Worm (Caenorhabditis elegans) whole organism, mixed stage, embryonic: ENCODE measurements around the gene gtf-2H4.

Experiments used
- M03D4.4 ChIP-seq: sonication (generic microtip); optimal IDR thresholded peaks from 2 replicates; lab custom pipeline; 2017; ENCODE audit warnings: mild to moderate bottlenecking, missing genetic modification characterization, missing compliant biosample characterization
- bed-3 ChIP-seq: fragments of 200-800 bp; sonication (Bioruptor generic); optimal IDR thresholded peaks from 3 replicates; lab custom pipeline; 2018; ENCODE audit warnings: mild to moderate bottlenecking, missing genetic modification characterization, moderate library complexity, missing compliant biosample characterization
- blmp-1 ChIP-seq: fragments of 150-350 bp; optimal IDR thresholded peaks from 2 replicates; lab custom pipeline; 2014; ENCODE audit warnings: missing biosample characterization, missing genetic modification characterization
- ceh-39 ChIP-seq: fragments of 150-350 bp; optimal IDR thresholded peaks from 2 replicates; lab custom pipeline; 2014; ENCODE audit warnings: missing biosample characterization, missing genetic modification characterization
- ceh-43 ChIP-seq: fragments of 200-800 bp; sonication (Bioruptor generic); optimal IDR thresholded peaks from 2 replicates; lab custom pipeline; 2018; ENCODE audit warnings: mild to moderate bottlenecking, missing genetic modification characterization, moderate library complexity, missing compliant biosample characterization
- ceh-83 ChIP-seq: fragments of 200-800 bp; sonication (Bioruptor generic); optimal IDR thresholded peaks from 2 replicates; lab custom pipeline; 2018; ENCODE audit warnings: mild to moderate bottlenecking, missing genetic modification characterization, missing compliant biosample characterization
- ces-1 ChIP-seq: fragments of 150-350 bp; optimal IDR thresholded peaks from 2 replicates; lab custom pipeline; 2014; ENCODE audit warnings: missing biosample characterization, missing genetic modification reagents, missing genetic modification characterization
- cnd-1 ChIP-seq: fragments of 200-800 bp; sonication (Bioruptor generic); optimal IDR thresholded peaks from 2 replicates; lab custom pipeline; 2018; ENCODE audit warnings: mild to moderate bottlenecking, missing genetic modification characterization, missing compliant biosample characterization
- drap-1 ChIP-seq: fragments of 200-800 bp; sonication (Bioruptor generic); optimal IDR thresholded peaks from 3 replicates; lab custom pipeline; 2018; ENCODE audit warnings: mild to moderate bottlenecking, missing genetic modification characterization, missing compliant biosample characterization
- elt-1 ChIP-seq: sonication (generic microtip); optimal IDR thresholded peaks from 2 replicates; lab custom pipeline; 2017; ENCODE audit warnings: missing genetic modification characterization, mild to moderate bottlenecking, missing compliant biosample characterization, antibody characterized with exemption, moderate library complexity, borderline replicate concordance; ENCODE audit not compliant: insufficient read depth
- elt-3 ChIP-seq: fragments of 150-350 bp; optimal IDR thresholded peaks from 2 replicates; lab custom pipeline; 2014; ENCODE audit warnings: missing biosample characterization, missing genetic modification characterization
- flh-1 ChIP-seq: fragments of 200-800 bp; sonication (Bioruptor generic); optimal IDR thresholded peaks from 2 replicates; lab custom pipeline; 2018; ENCODE audit warnings: mild to moderate bottlenecking, missing genetic modification characterization, moderate library complexity, missing compliant biosample characterization
- ham-2 ChIP-seq: fragments of 200-800 bp; sonication (Bioruptor generic); optimal IDR thresholded peaks from 2 replicates; lab custom pipeline; 2018; ENCODE audit warnings: mild to moderate bottlenecking, missing genetic modification characterization, missing compliant biosample characterization
- hlh-1 ChIP-seq: fragments of 150-350 bp; optimal IDR thresholded peaks from 2 replicates; lab custom pipeline; 2014; ENCODE audit warnings: missing biosample characterization, missing genetic modification reagents, missing genetic modification characterization
- lin-13 ChIP-seq: fragments of 150-350 bp; optimal IDR thresholded peaks from 2 replicates; lab custom pipeline; 2014; ENCODE audit warnings: missing biosample characterization, missing genetic modification characterization
- lin-32 ChIP-seq: fragments of 200-800 bp; sonication (Bioruptor generic); optimal IDR thresholded peaks from 2 replicates; lab custom pipeline; 2018; ENCODE audit warnings: mild to moderate bottlenecking, missing genetic modification characterization, missing compliant biosample characterization
- lsy-2 ChIP-seq: fragments of 150-350 bp; optimal IDR thresholded peaks from 2 replicates; lab custom pipeline; 2014; ENCODE audit warnings: missing biosample characterization, missing genetic modification characterization
- mab-5 ChIP-seq: fragments of 150-350 bp; optimal IDR thresholded peaks from 2 replicates; lab custom pipeline; 2014; ENCODE audit warnings: missing biosample characterization, missing genetic modification characterization
- mep-1 ChIP-seq: fragments of 150-350 bp; optimal IDR thresholded peaks from 2 replicates; lab custom pipeline; 2017; ENCODE audit warnings: missing biosample characterization, missing genetic modification reagents, missing genetic modification characterization, inconsistent platforms
- mls-2 ChIP-seq: sonication (generic microtip); optimal IDR thresholded peaks from 2 replicates; lab custom pipeline; 2016; ENCODE audit warnings: mild to moderate bottlenecking, missing genetic modification characterization, moderate library complexity, missing compliant biosample characterization
- nhr-12 ChIP-seq: fragments of 150-350 bp; optimal IDR thresholded peaks from 2 replicates; lab custom pipeline; 2014; ENCODE audit warnings: missing biosample characterization, missing genetic modification characterization
- nhr-2 ChIP-seq: fragments of 150-350 bp; optimal IDR thresholded peaks from 2 replicates; lab custom pipeline; 2014; ENCODE audit warnings: missing biosample characterization, missing genetic modification characterization
- nhr-237 ChIP-seq: fragments of 150-350 bp; optimal IDR thresholded peaks from 2 replicates; lab custom pipeline; 2014; ENCODE audit warnings: missing biosample characterization, missing genetic modification characterization
- nhr-28 ChIP-seq: fragments of 150-350 bp; optimal IDR thresholded peaks from 2 replicates; lab custom pipeline; 2014; ENCODE audit warnings: missing biosample characterization, missing genetic modification characterization
- nhr-76 ChIP-seq: sonication (generic microtip); optimal IDR thresholded peaks from 2 replicates; lab custom pipeline; 2017; ENCODE audit warnings: missing biosample characterization, missing genetic modification characterization
- pha-4 ChIP-seq: fragments of 150-350 bp; optimal IDR thresholded peaks from 2 replicates; lab custom pipeline; 2018; ENCODE audit warnings: missing biosample characterization, missing genetic modification reagents, missing genetic modification characterization
- sem-2 ChIP-seq: fragments of 200-800 bp; sonication (Bioruptor generic); optimal IDR thresholded peaks from 2 replicates; lab custom pipeline; 2018; ENCODE audit warnings: mild to moderate bottlenecking, missing genetic modification characterization, missing compliant biosample characterization
- snpc-4 ChIP-seq: fragments of 150-350 bp; optimal IDR thresholded peaks from 2 replicates; lab custom pipeline; 2014; ENCODE audit warnings: missing biosample characterization, missing genetic modification characterization
- sptf-1 ChIP-seq: sonication (generic microtip); optimal IDR thresholded peaks from 2 replicates; lab custom pipeline; 2017; ENCODE audit warnings: mild to moderate bottlenecking, missing genetic modification characterization, moderate library complexity, missing compliant biosample characterization
- tbx-8 ChIP-seq: fragments of 200-800 bp; sonication (Bioruptor generic); optimal IDR thresholded peaks from 2 replicates; lab custom pipeline; 2018; ENCODE audit warnings: mild to moderate bottlenecking, missing genetic modification characterization, moderate library complexity, missing compliant biosample characterization
- unc-120 ChIP-seq: sonication (generic microtip); optimal IDR thresholded peaks from 2 replicates; lab custom pipeline; 2017; ENCODE audit warnings: missing genetic modification characterization, missing compliant biosample characterization; ENCODE audit not compliant: poor library complexity, severe bottlenecking
- unc-39 ChIP-seq: fragments of 150-350 bp; optimal IDR thresholded peaks from 2 replicates; lab custom pipeline; 2014; ENCODE audit warnings: missing biosample characterization, missing genetic modification characterization
- unc-62 ChIP-seq: fragments of 150-350 bp; optimal IDR thresholded peaks from 2 replicates; lab custom pipeline; 2014; ENCODE audit warnings: missing biosample characterization, missing genetic modification reagents, missing genetic modification characterization
- zip-8 ChIP-seq: fragments of 150-350 bp; optimal IDR thresholded peaks from 2 replicates; lab custom pipeline; 2014; ENCODE audit warnings: missing biosample characterization, missing genetic modification characterization
- ztf-11 ChIP-seq: fragments of 150-350 bp; optimal IDR thresholded peaks from 2 replicates; lab custom pipeline; 2014; ENCODE audit warnings: missing biosample characterization, missing genetic modification characterization

gtf-2H4 gene

ce11 chrIV:15471430-15471829 lies 18.4 kb upstream of the gtf-2H4 start, which contains the start of gene ntl-11:
Gene ntl-11, minus strand, starts transcription at chrIV:15471495.
- TF ChIP-seq nhr-76 (tag; lab: Kevin White, UChicago) (no peak), elt-1 (no peak), ham-2 (GFP tag; lab: Kevin White, UChicago) (no peak), ceh-43 (GFP tag; lab: Kevin White, UChicago) (no peak), unc-62 (GFP tag; lab: Kevin White, UChicago) (peak; percentile 59), nhr-12 (tag; lab: Kevin White, UChicago) (no peak), lsy-2 (tag; lab: Kevin White, UChicago) (peak; percentile 87), nhr-2 (tag; lab: Kevin White, UChicago) (no peak), sem-2 (GFP tag; lab: Kevin White, UChicago) (no peak), tbx-8 (GFP tag; lab: Kevin White, UChicago) (no peak), ces-1 (GFP tag; lab: Kevin White, UChicago) (peak; percentile 81), hlh-1 (tag; lab: Kevin White, UChicago) (peak; percentile 63), zip-8 (tag; lab: Kevin White, UChicago) (no peak), unc-120 (tag; lab: Kevin White, UChicago) (peak; percentile 16), unc-39 (tag; lab: Kevin White, UChicago) (no peak), mab-5 (peak; percentile 30), pha-4 (peak; percentile 96), nhr-28 (tag; lab: Kevin White, UChicago) (peak; percentile 22), sptf-1 (tag; lab: Kevin White, UChicago) (peak; percentile 85), cnd-1 (tag; lab: Kevin White, UChicago) (peak; percentile 21), lin-32 (GFP tag; lab: Kevin White, UChicago) (no peak), lin-13 (tag; lab: Kevin White, UChicago) (peak; percentile 96), mls-2 (no peak), mep-1 (tag; lab: Kevin White, UChicago) (peak; percentile 95), drap-1 (peak; percentile 38), ztf-11 (peak; percentile 26), snpc-4 (tag; lab: Kevin White, UChicago) (no peak), bed-3 (GFP tag; lab: Kevin White, UChicago) (peak; percentile 2), blmp-1 (tag; lab: Kevin White, UChicago) (no peak), M03D4.4 (tag; lab: Kevin White, UChicago) (peak; percentile 62), ceh-39 (tag; lab: Kevin White, UChicago) (peak; percentile 74), elt-3 (tag; lab: Kevin White, UChicago) (peak; percentile 53), ceh-83 (no peak), flh-1 (no peak), nhr-237 (peak; percentile 95)
- TF ChIP-seq, all 35 proteins: peak for 19

ce11 chrIV:15444481-15444880 lies 8.5 kb downstream of the gtf-2H4 start, which contains the start of gene Y73F8A.23:
Gene Y73F8A.23, minus strand, starts transcription at chrIV:15444581.
- TF ChIP-seq drap-1, result no peak
- TF ChIP-seq cnd-1 (tag; lab: Kevin White, UChicago), result no peak
- no peak for TF ChIP-seq mls-2
- TF ChIP-seq lin-32 (GFP tag; lab: Kevin White, UChicago), result no peak

ce11 chrIV:15441308-15441707 lies 11.7 kb downstream of the gtf-2H4 start, which contains the start of gene Y73F8A.22:
Gene Y73F8A.22, minus strand, starts transcription at chrIV:15441408.
- no peak for TF ChIP-seq nhr-2 (tag; lab: Kevin White, UChicago)
- no peak for TF ChIP-seq ces-1 (GFP tag; lab: Kevin White, UChicago)
- no peak for TF ChIP-seq lsy-2 (tag; lab: Kevin White, UChicago)
- no peak for TF ChIP-seq unc-39 (tag; lab: Kevin White, UChicago)
- TF ChIP-seq ham-2 (GFP tag; lab: Kevin White, UChicago), result no peak
- no peak for TF ChIP-seq pha-4
- no peak for TF ChIP-seq nhr-28 (tag; lab: Kevin White, UChicago)
- no peak for TF ChIP-seq hlh-1 (tag; lab: Kevin White, UChicago)
- no peak for TF ChIP-seq cnd-1 (tag; lab: Kevin White, UChicago)
- TF ChIP-seq zip-8 (tag; lab: Kevin White, UChicago), result no peak
- TF ChIP-seq mls-2, result no peak
- no peak for TF ChIP-seq ceh-43 (GFP tag; lab: Kevin White, UChicago)
- no peak for TF ChIP-seq tbx-8 (GFP tag; lab: Kevin White, UChicago)
- TF ChIP-seq ztf-11, result no peak
- no peak for TF ChIP-seq lin-13 (tag; lab: Kevin White, UChicago)
- TF ChIP-seq blmp-1 (tag; lab: Kevin White, UChicago), result no peak
